Fruit fly (Drosophila melanogaster): Measurements from ENCODE around the gene Df31.
A peak's percentile ranks its signal among the peaks of the same experiment; 100 is the strongest.

Gene Df31

dm6 chr2L:21622709-21623684 is 6.7 kb downstream of the Df31 start:
- no peak for TF ChIP-seq GATAd (GFP tag; optimal IDR thresholded peaks at IDR 0.05)
- no peak for TF ChIP-seq sage (GFP tag; optimal IDR thresholded peaks at IDR 0.05)
- peak; percentile 26 for TF ChIP-seq CrebA (GFP tag; optimal IDR thresholded peaks at IDR 0.05; ENCODE audit: borderline replicate concordance)
- TF ChIP-seq dsf (GFP tag; optimal IDR thresholded peaks at IDR 0.05; ENCODE audit: borderline replicate concordance), result no peak
- no peak for TF ChIP-seq sv (GFP tag; optimal IDR thresholded peaks at IDR 0.05)
- no peak for TF ChIP-seq ey (GFP tag; optimal IDR thresholded peaks at IDR 0.05)
- TF ChIP-seq Hnf4 (GFP tag; optimal IDR thresholded peaks at IDR 0.05), result no peak
- TF ChIP-seq psq (GFP tag; optimal IDR thresholded peaks at IDR 0.05), result no peak
- peak; percentile 41 for TF ChIP-seq brk (GFP tag; optimal IDR thresholded peaks at IDR 0.05)
- no peak for TF ChIP-seq pan (optimal IDR thresholded peaks at IDR 0.05)
- TF ChIP-seq Hr78 (GFP tag; optimal IDR thresholded peaks at IDR 0.05), result no peak
- no peak for TF ChIP-seq foxo (GFP tag; optimal IDR thresholded peaks at IDR 0.05)
- no peak for TF ChIP-seq Jra (GFP tag; optimal IDR thresholded peaks at IDR 0.05)
- TF ChIP-seq h (GFP tag; optimal IDR thresholded peaks at IDR 0.05), result peak; percentile 58
- no peak for TF ChIP-seq rgr (GFP tag; optimal IDR thresholded peaks at IDR 0.05)
- no peak for TF ChIP-seq woc (GFP tag; optimal IDR thresholded peaks at IDR 0.05)
- TF ChIP-seq jim (GFP tag; optimal IDR thresholded peaks at IDR 0.05), result no peak
- TF ChIP-seq Rel (GFP tag; optimal IDR thresholded peaks at IDR 0.05), result no peak
- peak; percentile 19 for TF ChIP-seq Rel (tag; optimal IDR thresholded peaks at IDR 0.05)
- TF ChIP-seq Dfd (GFP tag; optimal IDR thresholded peaks at IDR 0.05), result no peak
- no peak for TF ChIP-seq Abd-B (GFP tag; optimal IDR thresholded peaks at IDR 0.05)
- no peak for TF ChIP-seq fru (GFP tag; optimal IDR thresholded peaks at IDR 0.05)
- TF ChIP-seq usp (GFP tag; optimal IDR thresholded peaks at IDR 0.05), result no peak
- TF ChIP-seq dmrt93B (GFP tag; optimal IDR thresholded peaks at IDR 0.05), result no peak
- TF ChIP-seq br (GFP tag; optimal IDR thresholded peaks at IDR 0.05), result peak; percentile 5
- TF ChIP-seq CG32264 (GFP tag; optimal IDR thresholded peaks at IDR 0.05), result no peak

- TF ChIP-seq psq (GFP tag; optimal IDR thresholded peaks at IDR 0.05) (no peak), Sp1 (GFP tag; optimal IDR thresholded peaks at IDR 0.05) (no peak), ey (GFP tag; optimal IDR thresholded peaks at IDR 0.05) (no peak), HLH106 (tag; optimal IDR thresholded peaks at IDR 0.05) (no peak), brk (GFP tag; optimal IDR thresholded peaks at IDR 0.05) (no peak), Dfd (GFP tag; optimal IDR thresholded peaks at IDR 0.05) (peak; percentile 94), usp (GFP tag; optimal IDR thresholded peaks at IDR 0.05) (no peak), Rel (GFP tag; optimal IDR thresholded peaks at IDR 0.05) (no peak), Rel (tag; optimal IDR thresholded peaks at IDR 0.05) (no peak), Dif (GFP tag; optimal IDR thresholded peaks at IDR 0.05; ENCODE audit: partially characterized antibody) (no peak), lola (GFP tag; optimal IDR thresholded peaks at IDR 0.05) (peak; percentile 11), fru (GFP tag; optimal IDR thresholded peaks at IDR 0.05) (no peak), dl (GFP tag; optimal IDR thresholded peaks at IDR 0.05; ENCODE audit: insufficient read depth in 1 of 2, partially characterized antibody in 2 of 2) (no peak), Vsx2 (GFP tag; optimal IDR thresholded peaks at IDR 0.05; ENCODE audit: partially characterized antibody) (no peak), sv (GFP tag; optimal IDR thresholded peaks at IDR 0.05) (no peak)
Measured at dm6 chr2L:21622062-21622589, 7.6 kb downstream of the Df31 start.

dm6 chr2L:21620527-21620926 is 9.2 kb downstream of the Df31 start:
- no peak for TF ChIP-seq rgr (GFP tag; optimal IDR thresholded peaks at IDR 0.05)
- TF ChIP-seq woc (GFP tag; optimal IDR thresholded peaks at IDR 0.05), result no peak
- no peak for TF ChIP-seq CrebA (GFP tag; optimal IDR thresholded peaks at IDR 0.05; ENCODE audit: borderline replicate concordance)
- no peak for TF ChIP-seq HLH106 (tag; optimal IDR thresholded peaks at IDR 0.05)
- TF ChIP-seq OdsH (GFP tag; optimal IDR thresholded peaks at IDR 0.05), result no peak
- no peak for TF ChIP-seq sv (GFP tag; optimal IDR thresholded peaks at IDR 0.05)

Data from whole organism, wandering third instar larva.